Fruit fly (Drosophila melanogaster) whole organism, embryonic: ENCODE measurements around the gene Elo68alpha.

Source experiments
- Abd-B ChIP-seq: fragments of 200-800 bp; sonication (Bioruptor generic); optimal IDR thresholded peaks from 2 replicates; lab custom pipeline; 2018; ENCODE audit warnings: missing biosample characterization, mild to moderate bottlenecking, missing genetic modification characterization, moderate library complexity
- Blimp-1 ChIP-seq: fragments of 200-800 bp; sonication (Bioruptor generic); optimal IDR thresholded peaks from 3 replicates; lab custom pipeline; 2018; ENCODE audit warnings: missing biosample characterization, missing genetic modification characterization, mild to moderate bottlenecking, moderate library complexity, missing genetic modification reagents
- CG10147 ChIP-seq: fragments of 200-800 bp; sonication (Bioruptor generic); optimal IDR thresholded peaks from 2 replicates; lab custom pipeline; 2019; ENCODE audit warnings: missing biosample characterization, mild to moderate bottlenecking, missing genetic modification characterization, moderate library complexity
- CG10565 ChIP-seq: fragments of 200-800 bp; sonication (Bioruptor generic); optimal IDR thresholded peaks from 3 replicates; lab custom pipeline; 2016; ENCODE audit warnings: missing biosample characterization, mild to moderate bottlenecking, missing genetic modification characterization
- CG10959 ChIP-seq: fragments of 200-800 bp; sonication (Bioruptor generic); IDR thresholded peaks from 2 replicates; pipeline ENCODE4 v1.3.6; 2022; ENCODE audit warnings: missing biosample characterization, missing genetic modification characterization
- CG12236 ChIP-seq: fragments of 200-800 bp; sonication (Bioruptor generic); optimal IDR thresholded peaks from 2 replicates; lab custom pipeline; 2016; ENCODE audit warnings: missing biosample characterization, missing genetic modification characterization
- CG14667 ChIP-seq: fragments of 200-800 bp; sonication (Bioruptor generic); IDR thresholded peaks from 2 replicates; pipeline ENCODE4 v1.3.6; 2022; ENCODE audit warnings: missing biosample characterization, missing genetic modification characterization
- CG14860 ChIP-seq: fragments of 200-800 bp; sonication (Bioruptor generic); IDR thresholded peaks from 3 replicates; pipeline ENCODE4 v1.3.6; 2022; ENCODE audit warnings: missing biosample characterization, missing genetic modification characterization; ENCODE audit not compliant: partially characterized antibody
- CG15514 ChIP-seq: fragments of 200-800 bp; sonication (Bioruptor generic); optimal IDR thresholded peaks from 3 replicates; lab custom pipeline; 2017; ENCODE audit warnings: missing biosample characterization, missing genetic modification characterization, mild to moderate bottlenecking, moderate library complexity, missing genetic modification reagents
- CG17328 ChIP-seq: fragments of 200-800 bp; sonication (Bioruptor generic); IDR thresholded peaks from 2 replicates; pipeline ENCODE4 v1.3.6; 2022; ENCODE audit warnings: missing biosample characterization, missing genetic modification characterization
- CG30431 ChIP-seq: fragments of 200-800 bp; sonication (Bioruptor generic); optimal IDR thresholded peaks from 2 replicates; lab custom pipeline; 2017; ENCODE audit warnings: missing biosample characterization, missing genetic modification characterization
- CG31388 ChIP-seq: fragments of 200-800 bp; sonication (Bioruptor generic); optimal IDR thresholded peaks from 2 replicates; lab custom pipeline; 2016; ENCODE audit warnings: missing biosample characterization, missing genetic modification characterization
- CG3407 ChIP-seq: fragments of 200-800 bp; sonication (Bioruptor generic); optimal IDR thresholded peaks from 2 replicates; lab custom pipeline; 2018; ENCODE audit warnings: missing biosample characterization, mild to moderate bottlenecking, missing genetic modification characterization
- CG34224 ChIP-seq: fragments of 200-800 bp; sonication (Bioruptor generic); IDR thresholded peaks from 3 replicates; pipeline ENCODE4 v1.3.6; 2022; ENCODE audit warnings: missing biosample characterization, missing genetic modification characterization; ENCODE audit not compliant: partially characterized antibody
- CG6272 ChIP-seq: fragments of 200-800 bp; sonication (Bioruptor generic); IDR thresholded peaks from 2 replicates; pipeline ENCODE4 v1.3.6; 2022; ENCODE audit warnings: missing biosample characterization, missing genetic modification characterization
- CG6854 ChIP-seq: fragments of 200-800 bp; sonication (Bioruptor generic); optimal IDR thresholded peaks from 3 replicates; lab custom pipeline; 2017; ENCODE audit warnings: missing biosample characterization, mild to moderate bottlenecking, missing genetic modification characterization
- CG7271 ChIP-seq: fragments of 200-800 bp; sonication (Bioruptor generic); optimal IDR thresholded peaks from 2 replicates; lab custom pipeline; 2018; ENCODE audit warnings: missing biosample characterization, mild to moderate bottlenecking, missing genetic modification characterization, moderate library complexity
- CG9609 ChIP-seq: fragments of 200-800 bp; sonication (Bioruptor generic); optimal IDR thresholded peaks from 3 replicates; lab custom pipeline; 2016; ENCODE audit warnings: missing biosample characterization, missing genetic modification characterization
- Dip2 ChIP-seq: fragments of 200-800 bp; sonication (Bioruptor generic); IDR thresholded peaks from 2 replicates; pipeline ENCODE4 v1.3.6; 2022; ENCODE audit warnings: missing biosample characterization, missing genetic modification characterization
- GATAe ChIP-seq: fragments of 200-800 bp; sonication (Bioruptor generic); conservative IDR thresholded peaks from 2 replicates; pipeline ENCODE4 v1.3.6; 2022; ENCODE audit warnings: missing biosample characterization, missing genetic modification characterization
- HLH4C ChIP-seq: fragments of 200-800 bp; sonication (Bioruptor generic); IDR thresholded peaks from 3 replicates; pipeline ENCODE4 v1.3.6; 2022; ENCODE audit warnings: missing biosample characterization, missing genetic modification characterization; ENCODE audit not compliant: partially characterized antibody
- Hr51 ChIP-seq, 2 experiments: fragments of 200-800 bp; sonication (Bioruptor generic); optimal IDR thresholded peaks; 2 replicates in 1 of 2; 3 replicates in 1 of 2; lab custom pipeline; 2016 to 2018; ENCODE audit warnings: missing biosample characterization in 2 of 2, missing genetic modification characterization in 2 of 2, mild to moderate bottlenecking in 1 of 2, moderate library complexity in 1 of 2
- MTF-1 ChIP-seq: fragments of 200-800 bp; sonication (Bioruptor generic); optimal IDR thresholded peaks from 2 replicates; lab custom pipeline; 2018; ENCODE audit warnings: missing biosample characterization, mild to moderate bottlenecking, missing genetic modification characterization, borderline replicate concordance
- NC2α ChIP-seq: fragments of 200-800 bp; sonication (Bioruptor generic); optimal IDR thresholded peaks from 2 replicates; lab custom pipeline; 2016; ENCODE audit warnings: missing biosample characterization, missing genetic modification characterization
- NC2β ChIP-seq: fragments of 200-800 bp; sonication (Bioruptor generic); optimal IDR thresholded peaks from 2 replicates; lab custom pipeline; 2016; ENCODE audit warnings: missing biosample characterization, missing genetic modification characterization
- Nf-YB ChIP-seq: fragments of 200-800 bp; sonication (Bioruptor generic); optimal IDR thresholded peaks from 3 replicates; lab custom pipeline; 2019; ENCODE audit warnings: missing biosample characterization, mild to moderate bottlenecking, missing genetic modification characterization, moderate library complexity
- NfI ChIP-seq: fragments of 200-800 bp; sonication (Bioruptor generic); optimal IDR thresholded peaks from 3 replicates; lab custom pipeline; 2018; ENCODE audit warnings: missing biosample characterization, mild to moderate bottlenecking, missing genetic modification characterization, moderate library complexity
- Oli ChIP-seq: fragments of 200-800 bp; sonication (Bioruptor generic); optimal IDR thresholded peaks from 2 replicates; lab custom pipeline; 2018; ENCODE audit warnings: missing biosample characterization, mild to moderate bottlenecking, missing genetic modification characterization, moderate library complexity
- Sin3A ChIP-seq: fragments of >200 bp; optimal IDR thresholded peaks from 2 replicates; lab custom pipeline; 2018
- Sry-δ ChIP-seq: fragments of 200-800 bp; sonication (Bioruptor generic); optimal IDR thresholded peaks from 2 replicates; lab custom pipeline; 2016; ENCODE audit warnings: missing biosample characterization, missing genetic modification characterization
- Xbp1 ChIP-seq: fragments of 200-800 bp; sonication (Bioruptor generic); optimal IDR thresholded peaks from 3 replicates; lab custom pipeline; 2016; ENCODE audit warnings: missing biosample characterization, mild to moderate bottlenecking, missing genetic modification characterization
- ash1 ChIP-seq: fragments of 200-800 bp; sonication (Bioruptor generic); optimal IDR thresholded peaks from 2 replicates; lab custom pipeline; 2018; ENCODE audit warnings: missing biosample characterization, mild to moderate bottlenecking, missing genetic modification characterization
- az2 ChIP-seq: fragments of 200-800 bp; sonication (Bioruptor generic); optimal IDR thresholded peaks from 3 replicates; lab custom pipeline; 2016; ENCODE audit warnings: missing biosample characterization, missing genetic modification characterization
- br ChIP-seq: fragments of >200 bp; optimal IDR thresholded peaks from 2 replicates; lab custom pipeline; 2017
- da ChIP-seq: fragments of 200-800 bp; sonication (Bioruptor generic); optimal IDR thresholded peaks from 2 replicates; lab custom pipeline; 2016; ENCODE audit warnings: missing biosample characterization, missing genetic modification characterization
- dati ChIP-seq: fragments of 200-800 bp; sonication (Bioruptor generic); IDR thresholded peaks from 2 replicates; pipeline ENCODE4 v1.3.6; 2022; ENCODE audit warnings: missing biosample characterization, missing genetic modification characterization
- dimm ChIP-seq: fragments of 200-800 bp; sonication (Bioruptor generic); IDR thresholded peaks from 2 replicates; pipeline ENCODE4 v1.3.6; 2022; ENCODE audit warnings: missing biosample characterization, missing genetic modification characterization
- dmrt11E ChIP-seq: fragments of 200-800 bp; sonication (Bioruptor generic); optimal IDR thresholded peaks from 3 replicates; lab custom pipeline; 2018; ENCODE audit warnings: missing biosample characterization, mild to moderate bottlenecking, missing genetic modification characterization, moderate library complexity
- dysf ChIP-seq: fragments of 200-800 bp; sonication (Bioruptor generic); IDR thresholded peaks from 3 replicates; pipeline ENCODE4 v1.3.6; 2022; ENCODE audit warnings: missing biosample characterization, missing genetic modification characterization
- ewg ChIP-seq: fragments of 200-800 bp; sonication (Bioruptor generic); optimal IDR thresholded peaks from 3 replicates; lab custom pipeline; 2017; ENCODE audit warnings: mild to moderate bottlenecking, missing biosample characterization, missing genetic modification reagents, missing genetic modification characterization
- gcm2 ChIP-seq: fragments of 200-800 bp; sonication (Bioruptor generic); optimal IDR thresholded peaks from 2 replicates; lab custom pipeline; 2016; ENCODE audit warnings: missing biosample characterization, missing genetic modification characterization
- gsb ChIP-seq: fragments of 200-800 bp; sonication (Bioruptor generic); IDR thresholded peaks from 2 replicates; pipeline ENCODE4 v1.3.6; 2022; ENCODE audit warnings: missing biosample characterization, missing genetic modification characterization
- h ChIP-seq: fragments of >200 bp; optimal IDR thresholded peaks from 2 replicates; lab custom pipeline; 2017
- jigr1 ChIP-seq: fragments of 200-800 bp; sonication (Bioruptor generic); IDR thresholded peaks from 3 replicates; pipeline ENCODE4 v1.3.6; 2022; ENCODE audit warnings: missing biosample characterization, missing genetic modification characterization
- lilli ChIP-seq: fragments of 200-800 bp; sonication (Bioruptor generic); optimal IDR thresholded peaks from 3 replicates; lab custom pipeline; 2016; ENCODE audit warnings: missing biosample characterization, missing genetic modification characterization
- mam ChIP-seq: fragments of 200-800 bp; sonication (Bioruptor generic); optimal IDR thresholded peaks from 3 replicates; lab custom pipeline; 2016; ENCODE audit warnings: missing biosample characterization, missing genetic modification characterization
- run ChIP-seq: fragments of 200-800 bp; sonication (Bioruptor generic); optimal IDR thresholded peaks from 3 replicates; lab custom pipeline; 2018; ENCODE audit warnings: missing biosample characterization, mild to moderate bottlenecking, missing genetic modification characterization
- schlank ChIP-seq: fragments of 200-800 bp; sonication (Bioruptor generic); optimal IDR thresholded peaks from 2 replicates; lab custom pipeline; 2018; ENCODE audit warnings: missing biosample characterization, mild to moderate bottlenecking, missing genetic modification characterization
- sna ChIP-seq: fragments of 200-800 bp; sonication (Bioruptor generic); IDR thresholded peaks from 2 replicates; pipeline ENCODE4 v1.3.6; 2022; ENCODE audit warnings: missing biosample characterization, missing genetic modification characterization; ENCODE audit not compliant: partially characterized antibody
- stc ChIP-seq: fragments of 200-800 bp; sonication (Bioruptor generic); IDR thresholded peaks from 2 replicates; pipeline ENCODE4 v1.3.6; 2022; ENCODE audit warnings: missing biosample characterization, missing genetic modification characterization
- zen2 ChIP-seq: fragments of 200-800 bp; sonication (Bioruptor generic); IDR thresholded peaks from 3 replicates; pipeline ENCODE4 v1.3.6; 2022; ENCODE audit warnings: missing biosample characterization, missing genetic modification characterization; ENCODE audit not compliant: partially characterized antibody

The Elo68alpha gene

dm6 chr3L:11064689-11065088, 38.1 kb downstream of the Elo68alpha start, which contains the start of the genes CG32075, CG45101 and SuUR (continued):
- peak; percentile 61; the same call in 1 of the 2 replicates for TF ChIP-seq GATAe (GFP tag; lab: Robert Waterston, UW)
- TF ChIP-seq NC2α: peak; percentile 70
- TF ChIP-seq Dip2 (GFP tag; lab: Robert Waterston, UW): no peak
- TF ChIP-seq CG3407: peak; percentile 64
- no peak for TF ChIP-seq zen2 (GFP tag; lab: Robert Waterston, UW)
- no peak for TF ChIP-seq MTF-1
- peak; percentile 91 for TF ChIP-seq NfI (GFP tag; lab: Kevin White, UChicago)
- TF ChIP-seq CG14860 (GFP tag; lab: Robert Waterston, UW): no peak
- TF ChIP-seq HLH4C (GFP tag; lab: Robert Waterston, UW): no peak
- no peak for TF ChIP-seq h
- TF ChIP-seq Blimp-1: no peak
- peak; percentile 46; the same call in 1 of the 2 replicates for TF ChIP-seq dati (GFP tag; lab: Robert Waterston, UW)
- TF ChIP-seq br (lab: Kevin White, UChicago): no peak
- peak; percentile 86 for TF ChIP-seq NC2β
- TF ChIP-seq schlank (tag; lab: Kevin White, UChicago): peak; percentile 25
- peak; percentile 51; the same call in 1 of the 3 replicates for TF ChIP-seq jigr1
- TF ChIP-seq da: peak; percentile 73
- peak; percentile 91 for TF ChIP-seq CG9609 (GFP tag; lab: Kevin White, UChicago)
- TF ChIP-seq CG10147 (GFP tag; lab: Kevin White, UChicago): peak; percentile 67
- TF ChIP-seq dmrt11E (tag; lab: Kevin White, UChicago): peak; percentile 84
- peak; percentile 93 for TF ChIP-seq Xbp1 (GFP tag; lab: Kevin White, UChicago)
- peak; percentile 81 for TF ChIP-seq gcm2
- peak; percentile 90 for TF ChIP-seq CG6272 (GFP tag; lab: Robert Waterston, UW)
- peak; percentile 75 for TF ChIP-seq Sin3A (lab: Kevin White, UChicago)
- peak; percentile 81 for TF ChIP-seq CG14667 (GFP tag; lab: Robert Waterston, UW)
- peak; percentile 87 for TF ChIP-seq dysf (GFP tag; lab: Robert Waterston, UW)
- TF ChIP-seq dimm (GFP tag; lab: Robert Waterston, UW): 0 out of 2 replicates have a peak, but pooled peaks have one; percentile 7
- TF ChIP-seq CG10959 (GFP tag; lab: Robert Waterston, UW): peak; percentile 57
- no peak for TF ChIP-seq ash1 (GFP tag; lab: Kevin White, UChicago)
- peak; percentile 89 for TF ChIP-seq Abd-B (GFP tag; lab: Kevin White, UChicago)
- peak; percentile 39 for TF ChIP-seq CG31388 (GFP tag; lab: Kevin White, UChicago)
- peak; percentile 89 for TF ChIP-seq CG17328 (GFP tag; lab: Robert Waterston, UW)
- peak; percentile 63 for TF ChIP-seq Sry-δ (GFP tag; lab: Kevin White, UChicago)
- TF ChIP-seq az2 (GFP tag; lab: Kevin White, UChicago): peak; percentile 87
- TF ChIP-seq mam (GFP tag; lab: Kevin White, UChicago): peak; percentile 92
- TF ChIP-seq run (tag; lab: Kevin White, UChicago): peak; percentile 80
- TF ChIP-seq Oli (tag; lab: Kevin White, UChicago): peak; percentile 82
- peak; percentile 53; the same call in 1 of the 2 replicates for TF ChIP-seq gsb (GFP tag; lab: Robert Waterston, UW)
- peak; percentile 78 for TF ChIP-seq CG15514 (GFP tag; lab: Kevin White, UChicago)
- TF ChIP-seq Hr51 (GFP tag; optimal IDR thresholded peaks at IDR 0.05; lab: Kevin White, UChicago): peak; percentile 83 to 93
- no peak for TF ChIP-seq sna
- no peak for TF ChIP-seq CG10565 (GFP tag; lab: Kevin White, UChicago)
- peak; percentile 85 for TF ChIP-seq stc
- TF ChIP-seq CG6854: peak; percentile 45
- TF ChIP-seq ewg (GFP tag; lab: Kevin White, UChicago): peak; percentile 76
- TF ChIP-seq CG34224: no peak
- peak; percentile 53 for TF ChIP-seq Nf-YB (GFP tag; lab: Kevin White, UChicago)
- TF ChIP-seq CG30431 (GFP tag; lab: Kevin White, UChicago): peak; percentile 81
- peak; percentile 95 for TF ChIP-seq lilli (GFP tag; lab: Kevin White, UChicago)
- TF ChIP-seq CG7271: peak; percentile 58
- TF ChIP-seq CG12236 (GFP tag; lab: Kevin White, UChicago): peak; percentile 64
